Worm (Caenorhabditis elegans): Measurements from ENCODE around the gene col-75.

col-75 gene

DNA sequence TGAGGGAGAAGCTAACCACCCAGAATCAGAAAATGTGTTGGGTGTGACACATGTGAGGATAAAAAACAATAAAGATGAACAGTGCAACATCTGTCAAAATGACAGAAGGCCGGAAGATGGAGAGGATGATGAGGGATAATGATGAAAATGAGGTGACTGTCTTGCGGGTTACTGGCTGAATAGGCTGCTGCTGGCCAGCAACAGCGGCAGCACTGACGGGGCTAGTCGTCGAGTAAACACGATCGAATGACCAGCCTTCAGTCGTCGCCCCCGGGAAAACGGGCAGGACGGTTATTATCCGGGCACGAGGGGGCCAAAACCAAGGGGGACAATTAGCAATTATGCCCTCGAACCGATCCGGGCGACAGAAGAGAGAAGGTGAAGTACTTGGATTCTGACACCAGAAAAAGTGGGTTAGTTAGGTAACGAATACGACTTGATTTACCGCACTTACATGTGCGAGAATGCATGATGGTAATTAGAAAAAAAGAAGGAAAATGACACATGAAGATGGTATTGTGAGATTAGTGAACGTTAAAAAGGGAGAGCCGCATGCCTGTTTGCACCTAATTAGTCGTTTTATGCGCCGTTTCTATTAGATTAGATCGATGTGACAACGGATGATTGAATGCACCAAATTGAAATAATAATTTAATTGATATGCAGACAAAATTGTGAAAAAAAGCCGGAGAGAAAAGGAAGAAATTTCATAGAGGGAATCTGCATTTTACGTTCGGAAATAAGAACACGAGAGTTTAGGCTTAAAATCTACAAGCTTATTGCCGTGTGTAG lies 14.2 kb upstream of the col-75 start:
- TF ChIP-seq drap-1 (GFP tag; optimal IDR thresholded peaks at IDR 0.05) = no peak
- TF ChIP-seq ces-1 (GFP tag; optimal IDR thresholded peaks at IDR 0.05) = peak; percentile 79
- peak; percentile 57 for TF ChIP-seq sptf-1 (tag; optimal IDR thresholded peaks at IDR 0.05)
- TF ChIP-seq nhr-2 (tag; optimal IDR thresholded peaks at IDR 0.05) = peak; percentile 93
- TF ChIP-seq ceh-43 (GFP tag; optimal IDR thresholded peaks at IDR 0.05) = peak; percentile 76
- TF ChIP-seq nhr-237 (tag; optimal IDR thresholded peaks at IDR 0.05) = no peak
- TF ChIP-seq mls-2 (tag; optimal IDR thresholded peaks at IDR 0.05) = peak; percentile 77
- TF ChIP-seq cnd-1 (tag; optimal IDR thresholded peaks at IDR 0.05) = peak; percentile 90
- TF ChIP-seq unc-62 (GFP tag; optimal IDR thresholded peaks at IDR 0.05) = peak; percentile 57
- TF ChIP-seq ham-2 (GFP tag; optimal IDR thresholded peaks at IDR 0.05) = peak; percentile 66
- peak; percentile 51 for TF ChIP-seq lin-32 (GFP tag; optimal IDR thresholded peaks at IDR 0.05)

DNA sequence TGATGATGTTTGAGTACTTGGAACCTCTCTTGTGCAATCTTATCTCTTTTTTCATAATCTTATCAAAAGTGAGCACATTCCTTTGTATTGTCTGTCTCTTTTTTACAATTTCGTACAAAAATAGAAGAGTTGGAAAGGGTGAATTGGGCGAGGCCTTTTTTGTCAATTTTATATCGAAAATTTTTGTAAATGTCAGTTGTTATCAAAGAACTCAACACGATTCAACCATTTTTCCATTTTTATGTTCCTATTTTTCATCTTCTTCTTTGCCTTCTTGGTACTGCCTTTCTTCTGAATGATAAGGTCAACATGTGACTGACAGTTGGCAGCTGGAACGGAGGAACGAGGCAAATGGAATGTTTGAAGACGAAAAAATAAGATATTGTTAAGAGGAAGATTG lies 12.3 kb upstream of the col-75 start:
- TF ChIP-seq zip-8 (tag; optimal IDR thresholded peaks at IDR 0.05) (no peak), M03D4.4 (tag; optimal IDR thresholded peaks at IDR 0.05) (no peak), blmp-1 (tag; optimal IDR thresholded peaks at IDR 0.05) (no peak), nhr-12 (tag; optimal IDR thresholded peaks at IDR 0.05) (no peak)

DNA sequence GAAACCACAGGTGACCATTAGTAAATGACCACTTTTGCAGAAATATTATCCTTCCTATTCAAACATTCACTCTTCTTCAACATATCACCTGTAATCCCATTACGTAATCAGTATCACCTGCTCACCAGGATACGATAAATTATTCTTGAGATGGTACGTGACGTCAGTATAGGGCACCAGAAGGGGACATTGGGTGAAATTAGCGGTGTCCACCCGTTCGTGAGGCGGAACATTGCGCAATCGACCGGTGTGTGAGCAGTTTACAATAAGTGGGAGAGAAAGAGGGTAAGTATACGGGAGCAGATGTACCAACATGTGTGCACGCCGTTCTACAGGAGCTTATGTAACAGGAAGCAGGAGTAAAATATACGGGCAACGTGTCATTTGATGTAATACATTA lies 8.1 kb upstream of the col-75 start:
- TF ChIP-seq cnd-1 (tag; optimal IDR thresholded peaks at IDR 0.05) = peak; percentile 55
- TF ChIP-seq mep-1 (tag; optimal IDR thresholded peaks at IDR 0.05) = no peak
- peak; percentile 16 for TF ChIP-seq mls-2 (tag; optimal IDR thresholded peaks at IDR 0.05)
- TF ChIP-seq ceh-39 (tag; optimal IDR thresholded peaks at IDR 0.05) = peak; percentile 30
- TF ChIP-seq sptf-1 (tag; optimal IDR thresholded peaks at IDR 0.05) = peak; percentile 8
- no peak for TF ChIP-seq unc-62 (GFP tag; optimal IDR thresholded peaks at IDR 0.05)
- no peak for TF ChIP-seq tbx-8 (GFP tag; optimal IDR thresholded peaks at IDR 0.05)
- TF ChIP-seq nhr-2 (tag; optimal IDR thresholded peaks at IDR 0.05) = peak; percentile 95
- TF ChIP-seq ztf-11 (tag; optimal IDR thresholded peaks at IDR 0.05) = peak; percentile 71
- TF ChIP-seq zip-8 (tag; optimal IDR thresholded peaks at IDR 0.05) = peak; percentile 95
- TF ChIP-seq lin-13 (tag; optimal IDR thresholded peaks at IDR 0.05) = no peak
- peak; percentile 50 for TF ChIP-seq hlh-1 (tag; optimal IDR thresholded peaks at IDR 0.05)
- TF ChIP-seq mab-5 (tag; optimal IDR thresholded peaks at IDR 0.05) = no peak
- TF ChIP-seq unc-120 (tag; optimal IDR thresholded peaks at IDR 0.05; ENCODE audit: poor library complexity, severe bottlenecking) = no peak
- TF ChIP-seq unc-39 (tag; optimal IDR thresholded peaks at IDR 0.05) = peak; percentile 26
- TF ChIP-seq ceh-43 (GFP tag; optimal IDR thresholded peaks at IDR 0.05) = no peak
- no peak for TF ChIP-seq drap-1 (GFP tag; optimal IDR thresholded peaks at IDR 0.05)
- no peak for TF ChIP-seq elt-1 (tag; optimal IDR thresholded peaks at IDR 0.05; ENCODE audit: borderline replicate concordance, insufficient read depth)

DNA sequence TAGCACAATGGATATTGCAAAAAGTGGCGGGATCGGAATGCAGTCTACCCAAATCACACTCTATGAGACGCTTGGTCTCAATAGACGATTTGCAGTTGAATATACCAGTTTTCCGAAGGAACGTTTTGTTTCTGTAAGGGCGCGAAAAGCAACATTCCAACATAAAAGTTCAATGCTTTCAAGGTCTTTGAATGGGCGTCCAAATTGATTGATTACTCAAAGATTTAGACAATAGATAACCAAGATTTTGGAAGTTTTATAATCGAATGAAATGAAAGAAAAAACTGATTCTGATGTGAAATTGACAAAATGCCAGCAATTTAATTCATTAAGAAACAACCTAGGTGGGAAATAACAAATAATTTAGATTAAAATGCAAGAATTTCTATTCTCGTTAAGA lies 6.9 kb upstream of the col-75 start:
- TF ChIP-seq snpc-4 (tag; optimal IDR thresholded peaks at IDR 0.05) (no peak), M03D4.4 (tag; optimal IDR thresholded peaks at IDR 0.05) (no peak), elt-3 (tag; optimal IDR thresholded peaks at IDR 0.05) (no peak), sptf-1 (tag; optimal IDR thresholded peaks at IDR 0.05) (no peak), lsy-2 (tag; optimal IDR thresholded peaks at IDR 0.05) (no peak), tbx-8 (GFP tag; optimal IDR thresholded peaks at IDR 0.05) (no peak), unc-39 (tag; optimal IDR thresholded peaks at IDR 0.05) (no peak), nhr-2 (tag; optimal IDR thresholded peaks at IDR 0.05) (no peak), ham-2 (GFP tag; optimal IDR thresholded peaks at IDR 0.05) (no peak), nhr-28 (tag; optimal IDR thresholded peaks at IDR 0.05) (no peak), unc-62 (GFP tag; optimal IDR thresholded peaks at IDR 0.05) (no peak)

DNA sequence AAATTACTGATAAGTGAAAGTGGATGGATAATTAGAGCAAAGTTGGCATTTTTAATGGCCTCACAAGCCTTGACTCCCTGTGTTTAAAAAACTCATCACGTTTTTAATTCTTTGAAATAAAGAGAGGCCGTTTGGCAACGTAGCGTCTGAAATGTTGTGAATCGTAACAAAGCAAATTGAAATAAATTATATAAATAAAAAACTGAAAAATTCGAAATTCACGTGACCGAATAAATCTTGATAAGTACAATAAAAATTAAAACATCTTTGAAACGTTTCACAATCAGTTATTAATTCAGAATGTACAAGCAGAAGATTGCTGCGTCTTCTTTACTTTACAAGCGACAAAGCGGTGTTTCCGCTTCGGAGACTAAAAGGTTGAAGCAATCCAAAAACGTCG lies 3.3 kb upstream of the col-75 start, which contains the start of gene K03H9.3:
Gene K03H9.3 (plus strand): TSS at position 301 of the 400 bp plus-strand sequence.
- TF ChIP-seq tbx-8 (GFP tag; optimal IDR thresholded peaks at IDR 0.05) (no peak), nhr-237 (tag; optimal IDR thresholded peaks at IDR 0.05) (no peak), ceh-83 (GFP tag; optimal IDR thresholded peaks at IDR 0.05) (no peak), cnd-1 (tag; optimal IDR thresholded peaks at IDR 0.05) (no peak), mep-1 (tag; optimal IDR thresholded peaks at IDR 0.05) (no peak), drap-1 (GFP tag; optimal IDR thresholded peaks at IDR 0.05) (no peak), ceh-39 (tag; optimal IDR thresholded peaks at IDR 0.05) (no peak), elt-3 (tag; optimal IDR thresholded peaks at IDR 0.05) (no peak), hlh-1 (tag; optimal IDR thresholded peaks at IDR 0.05) (no peak)
